Fruit fly (Drosophila melanogaster) whole organism, embryonic: ENCODE results near the gene Vha100-2.
A peak's percentile ranks its signal among the peaks of the same experiment; 100 is the strongest.

ENCODE experiments used
- Ada2b ChIP-seq: fragments of 200-800 bp; sonication (Bioruptor generic); IDR thresholded peaks from 2 replicates; pipeline ENCODE4 v1.3.6; 2022; ENCODE audit warnings: missing biosample characterization, missing genetic modification characterization
- Atf3 ChIP-seq: fragments of 200-800 bp; sonication (Bioruptor generic); optimal IDR thresholded peaks from 3 replicates; lab custom pipeline; 2016; ENCODE audit warnings: missing biosample characterization, missing genetic modification characterization
- C15 ChIP-seq: fragments of 200-800 bp; sonication (Bioruptor generic); IDR thresholded peaks from 3 replicates; pipeline ENCODE4 v1.3.6; 2022; ENCODE audit warnings: missing biosample characterization, missing genetic modification characterization
- CG10267 ChIP-seq: fragments of 200-800 bp; sonication (Bioruptor generic); optimal IDR thresholded peaks from 2 replicates; lab custom pipeline; 2018; ENCODE audit warnings: missing biosample characterization, mild to moderate bottlenecking, missing genetic modification characterization, moderate library complexity
- CG10321 ChIP-seq: fragments of 200-800 bp; sonication (Bioruptor generic); IDR thresholded peaks from 2 replicates; pipeline ENCODE4 v1.3.6; 2022; ENCODE audit warnings: missing biosample characterization, missing genetic modification characterization
- CG11560 ChIP-seq: fragments of 200-800 bp; sonication (Bioruptor generic); IDR thresholded peaks from 3 replicates; pipeline ENCODE4 v1.3.6; 2022; ENCODE audit warnings: missing biosample characterization, missing genetic modification characterization
- CG12219 ChIP-seq: fragments of 200-800 bp; sonication (Bioruptor generic); optimal IDR thresholded peaks from 3 replicates; lab custom pipeline; 2018; ENCODE audit warnings: missing biosample characterization, mild to moderate bottlenecking, missing genetic modification characterization
- CG1233 ChIP-seq: fragments of 200-800 bp; sonication (Bioruptor generic); optimal IDR thresholded peaks from 4 replicates; lab custom pipeline; 2018; ENCODE audit warnings: missing biosample characterization, mild to moderate bottlenecking, missing genetic modification characterization
- CG15073 ChIP-seq: fragments of 200-800 bp; sonication (Bioruptor generic); optimal IDR thresholded peaks from 2 replicates; lab custom pipeline; 2016; ENCODE audit warnings: missing biosample characterization, missing genetic modification characterization
- CG1602 ChIP-seq: fragments of 200-800 bp; sonication (Bioruptor generic); optimal IDR thresholded peaks from 3 replicates; lab custom pipeline; 2016; ENCODE audit warnings: missing biosample characterization, missing genetic modification characterization
- CG18764 ChIP-seq: fragments of 200-800 bp; sonication (Bioruptor generic); optimal IDR thresholded peaks from 3 replicates; lab custom pipeline; 2016; ENCODE audit warnings: missing biosample characterization, missing genetic modification characterization
- CG30431 ChIP-seq: fragments of 200-800 bp; sonication (Bioruptor generic); optimal IDR thresholded peaks from 2 replicates; lab custom pipeline; 2017; ENCODE audit warnings: missing biosample characterization, missing genetic modification characterization
- CG31365 ChIP-seq: fragments of 200-800 bp; sonication (Bioruptor generic); optimal IDR thresholded peaks from 2 replicates; lab custom pipeline; 2018; ENCODE audit warnings: missing biosample characterization, mild to moderate bottlenecking, missing genetic modification characterization
- CG31388 ChIP-seq: fragments of 200-800 bp; sonication (Bioruptor generic); optimal IDR thresholded peaks from 2 replicates; lab custom pipeline; 2016; ENCODE audit warnings: missing biosample characterization, missing genetic modification characterization
- CG32772 ChIP-seq: fragments of 200-800 bp; sonication (Bioruptor generic); IDR thresholded peaks from 2 replicates; pipeline ENCODE4 v1.3.6; 2022; ENCODE audit warnings: missing biosample characterization, missing genetic modification characterization
- CG3281 ChIP-seq: fragments of 200-800 bp; sonication (Bioruptor generic); optimal IDR thresholded peaks from 3 replicates; lab custom pipeline; 2017; ENCODE audit warnings: missing biosample characterization, mild to moderate bottlenecking, missing genetic modification characterization
- CG3407 ChIP-seq: fragments of 200-800 bp; sonication (Bioruptor generic); optimal IDR thresholded peaks from 2 replicates; lab custom pipeline; 2018; ENCODE audit warnings: missing biosample characterization, mild to moderate bottlenecking, missing genetic modification characterization
- CG34224 ChIP-seq: fragments of 200-800 bp; sonication (Bioruptor generic); IDR thresholded peaks from 3 replicates; pipeline ENCODE4 v1.3.6; 2022; ENCODE audit warnings: missing biosample characterization, missing genetic modification characterization; ENCODE audit not compliant: partially characterized antibody
- CG34376 ChIP-seq: fragments of 200-800 bp; sonication (Bioruptor generic); optimal IDR thresholded peaks from 2 replicates; lab custom pipeline; 2018; ENCODE audit warnings: missing biosample characterization, mild to moderate bottlenecking, missing genetic modification characterization
- CG4282 ChIP-seq: fragments of 200-800 bp; sonication (Bioruptor generic); optimal IDR thresholded peaks from 2 replicates; lab custom pipeline; 2016; ENCODE audit warnings: missing biosample characterization, missing genetic modification characterization
- CG4404 ChIP-seq: fragments of 200-800 bp; sonication (Bioruptor generic); IDR thresholded peaks from 2 replicates; pipeline ENCODE4 v1.3.6; 2022; ENCODE audit warnings: missing biosample characterization, missing genetic modification characterization
- CG7372 ChIP-seq: fragments of 200-800 bp; sonication (Bioruptor generic); IDR thresholded peaks from 2 replicates; pipeline ENCODE4 v1.3.6; 2022; ENCODE audit warnings: missing biosample characterization, missing genetic modification characterization
- CG7839 ChIP-seq: fragments of 200-800 bp; sonication (Bioruptor generic); optimal IDR thresholded peaks from 3 replicates; lab custom pipeline; 2018; ENCODE audit warnings: missing biosample characterization, mild to moderate bottlenecking, missing genetic modification characterization, moderate library complexity
- CG7963 ChIP-seq: fragments of 200-800 bp; sonication (Bioruptor generic); IDR thresholded peaks from 3 replicates; pipeline ENCODE4 v1.3.6; 2022; ENCODE audit warnings: missing biosample characterization, missing genetic modification characterization; ENCODE audit not compliant: partially characterized antibody
- CG8924 ChIP-seq: fragments of 200-800 bp; optimal IDR thresholded peaks from 3 replicates; lab custom pipeline; 2019; ENCODE audit warnings: missing biosample characterization, mild to moderate bottlenecking, missing genetic modification characterization, moderate library complexity
- Camta ChIP-seq: fragments of 200-800 bp; sonication (Bioruptor generic); optimal IDR thresholded peaks from 2 replicates; lab custom pipeline; 2016; ENCODE audit warnings: missing biosample characterization, missing genetic modification characterization
- Dll ChIP-seq: fragments of 200-800 bp; sonication (Bioruptor generic); IDR thresholded peaks from 4 replicates; pipeline ENCODE4 v1.3.6; 2022; ENCODE audit warnings: missing biosample characterization, missing genetic modification characterization; ENCODE audit not compliant: partially characterized antibody
- HmgD ChIP-seq: fragments of 200-800 bp; sonication (Bioruptor generic); optimal IDR thresholded peaks from 3 replicates; lab custom pipeline; 2016; ENCODE audit warnings: missing biosample characterization, missing genetic modification characterization
- HmgZ ChIP-seq: fragments of 200-800 bp; sonication (Bioruptor generic); optimal IDR thresholded peaks from 2 replicates; lab custom pipeline; 2018; ENCODE audit warnings: missing biosample characterization, mild to moderate bottlenecking, missing genetic modification characterization
- Mad ChIP-seq: fragments of 200-800 bp; sonication (Bioruptor generic); optimal IDR thresholded peaks from 2 replicates; lab custom pipeline; 2016; ENCODE audit warnings: missing biosample characterization, missing genetic modification characterization
- Xbp1 ChIP-seq: fragments of 200-800 bp; sonication (Bioruptor generic); optimal IDR thresholded peaks from 3 replicates; lab custom pipeline; 2016; ENCODE audit warnings: missing biosample characterization, mild to moderate bottlenecking, missing genetic modification characterization
- da ChIP-seq: fragments of 200-800 bp; sonication (Bioruptor generic); optimal IDR thresholded peaks from 2 replicates; lab custom pipeline; 2016; ENCODE audit warnings: missing biosample characterization, missing genetic modification characterization
- dan ChIP-seq: fragments of 200-800 bp; sonication (Bioruptor generic); IDR thresholded peaks from 2 replicates; pipeline ENCODE4 v1.3.6; 2022; ENCODE audit warnings: missing biosample characterization, missing genetic modification characterization
- danr ChIP-seq: fragments of 200-800 bp; sonication (Bioruptor generic); IDR thresholded peaks from 2 replicates; pipeline ENCODE4 v1.3.6; 2022; ENCODE audit warnings: missing biosample characterization, missing genetic modification characterization
- disco-r ChIP-seq: fragments of 200-800 bp; sonication (Bioruptor generic); optimal IDR thresholded peaks from 2 replicates; lab custom pipeline; 2016; ENCODE audit warnings: missing biosample characterization, missing genetic modification characterization
- ewg ChIP-seq: fragments of 200-800 bp; sonication (Bioruptor generic); optimal IDR thresholded peaks from 3 replicates; lab custom pipeline; 2017; ENCODE audit warnings: mild to moderate bottlenecking, missing biosample characterization, missing genetic modification reagents, missing genetic modification characterization
- fd3F ChIP-seq: fragments of 200-800 bp; sonication (Bioruptor generic); optimal IDR thresholded peaks from 2 replicates; lab custom pipeline; 2018; ENCODE audit warnings: missing biosample characterization, mild to moderate bottlenecking, missing genetic modification characterization, moderate library complexity
- grau ChIP-seq: fragments of 200-800 bp; optimal IDR thresholded peaks from 3 replicates; lab custom pipeline; 2019; ENCODE audit warnings: missing biosample characterization, mild to moderate bottlenecking, missing genetic modification characterization, moderate library complexity
- ind ChIP-seq: fragments of 200-800 bp; sonication (Bioruptor generic); optimal IDR thresholded peaks from 3 replicates; lab custom pipeline; 2016; ENCODE audit warnings: missing biosample characterization, missing genetic modification characterization
- kah ChIP-seq: fragments of 200-800 bp; sonication (Bioruptor generic); optimal IDR thresholded peaks from 2 replicates; lab custom pipeline; 2018; ENCODE audit warnings: missing biosample characterization, mild to moderate bottlenecking, missing genetic modification characterization
- lbe ChIP-seq: fragments of 200-800 bp; sonication (Bioruptor generic); optimal IDR thresholded peaks from 2 replicates; lab custom pipeline; 2016; ENCODE audit warnings: missing biosample characterization, mild to moderate bottlenecking, missing genetic modification characterization
- onecut ChIP-seq: fragments of 200-800 bp; sonication (Bioruptor generic); IDR thresholded peaks from 2 replicates; pipeline ENCODE4 v1.3.6; 2022; ENCODE audit warnings: missing biosample characterization, missing genetic modification characterization
- org-1 ChIP-seq: fragments of 200-800 bp; sonication (Bioruptor generic); optimal IDR thresholded peaks from 2 replicates; lab custom pipeline; 2017; ENCODE audit warnings: missing biosample characterization, missing genetic modification characterization
- pnt ChIP-seq: fragments of 200-800 bp; sonication (Bioruptor generic); optimal IDR thresholded peaks from 3 replicates; lab custom pipeline; 2016; ENCODE audit warnings: missing biosample characterization, missing genetic modification characterization
- prd ChIP-seq, 3 experiments: fragments of >200 bp in 2 of 3; fragments of 200-800 bp in 1 of 3; sonication (Bioruptor generic) in 1 of 3; optimal IDR thresholded peaks in 2 of 3; IDR thresholded peaks in 1 of 3; 2 replicates in 2 of 3; 3 replicates in 1 of 3; pipeline versions ENCODE4 v1.3.6 to Lab custom; 2017 to 2022; ENCODE audit warnings: missing biosample characterization in 1 of 3, missing genetic modification characterization in 1 of 3
- salm ChIP-seq: fragments of 200-800 bp; sonication (Bioruptor generic); optimal IDR thresholded peaks from 2 replicates; lab custom pipeline; 2018; ENCODE audit warnings: missing biosample characterization, mild to moderate bottlenecking, missing genetic modification characterization
- tap ChIP-seq: fragments of 200-800 bp; optimal IDR thresholded peaks from 3 replicates; lab custom pipeline; 2019; ENCODE audit warnings: missing biosample characterization, mild to moderate bottlenecking, missing genetic modification characterization, moderate library complexity
- tx ChIP-seq: fragments of 200-800 bp; sonication (Bioruptor generic); optimal IDR thresholded peaks from 2 replicates; lab custom pipeline; 2016; ENCODE audit warnings: missing biosample characterization, missing genetic modification characterization

Gene Vha100-2

dm6 chr3R:18402549-18403429, 3.8 kb upstream of the Vha100-2 start, which contains the start of the genes Wdr37 and koko (continued):
- TF ChIP-seq CG30431 (peak; percentile 79), grau (tag; lab: Kevin White, UChicago) (peak; percentile 97), pnt (GFP tag; lab: Kevin White, UChicago) (peak; percentile 69), Atf3 (GFP tag; lab: Kevin White, UChicago) (peak; percentile 75), CG4404 (peak; percentile 98), CG31388 (GFP tag; lab: Kevin White, UChicago) (peak; percentile 92), tap (peak; percentile 94), Camta (peak; percentile 81), disco-r (GFP tag; lab: Kevin White, UChicago) (peak; percentile 26), CG8924 (tag; lab: Kevin White, UChicago) (peak; percentile 98), tx (GFP tag; lab: Kevin White, UChicago) (peak; percentile 74), lbe (GFP tag; lab: Kevin White, UChicago) (peak; percentile 85), CG32772 (GFP tag; lab: Robert Waterston, UW) (peak; percentile 99), dan (GFP tag; lab: Robert Waterston, UW) (peak; percentile 91), da (no peak), CG4282 (GFP tag; lab: Kevin White, UChicago) (no peak), ind (GFP tag; lab: Kevin White, UChicago) (peak; percentile 96), Ada2b (GFP tag; lab: Robert Waterston, UW) (peak; percentile 95), CG7963 (GFP tag; lab: Robert Waterston, UW) (peak; percentile 35; the same call in 1 of the 3 replicates), CG18764 (peak; percentile 94), Dll (peak; percentile 61; the same call in 2 of the 4 replicates), CG10321 (peak; percentile 84), CG15073 (peak; percentile 81), CG34224 (peak; percentile 46; the same call in 2 of the 3 replicates), CG11560 (peak; percentile 94), salm (peak; percentile 91), fd3F (peak; percentile 95), CG31365 (tag; lab: Kevin White, UChicago) (peak; percentile 5), CG34376 (GFP tag; lab: Kevin White, UChicago) (peak; percentile 86), CG3407 (GFP tag; lab: Kevin White, UChicago) (peak; percentile 93), ewg (GFP tag; lab: Kevin White, UChicago) (peak; percentile 88), CG7839 (peak; percentile 98), HmgZ (tag; lab: Kevin White, UChicago) (peak; percentile 96), CG1233 (GFP tag; lab: Kevin White, UChicago) (peak; percentile 91), CG3281 (peak; percentile 94), kah (GFP tag; lab: Kevin White, UChicago) (peak; percentile 88), CG12219 (GFP tag; lab: Kevin White, UChicago) (peak; percentile 79), HmgD (GFP tag; lab: Kevin White, UChicago) (peak; percentile 52), Mad (peak; percentile 65), org-1 (GFP tag; lab: Kevin White, UChicago) (peak; percentile 86), CG10267 (tag; lab: Kevin White, UChicago) (peak; percentile 99), CG1602 (peak; percentile 98), CG7372 (GFP tag; lab: Robert Waterston, UW) (peak; percentile 98), prd (optimal IDR thresholded peaks at IDR 0.05; lab: Kevin White, UChicago) (no peak), prd (GFP tag; IDR thresholded peaks at IDR 0.05; lab: Robert Waterston, UW) (peak; percentile 99), Xbp1 (GFP tag; lab: Kevin White, UChicago) (peak; percentile 97), onecut (GFP tag; lab: Robert Waterston, UW) (peak; percentile 89), C15 (GFP tag; lab: Robert Waterston, UW) (peak; percentile 94), danr (GFP tag; lab: Robert Waterston, UW) (peak; percentile 94)
